Worm (Caenorhabditis elegans) whole organism, early embryonic: ENCODE measurements around the gene srz-72.

ENCODE experiments used
- B0310.2 ChIP-seq: sonication (generic microtip); optimal IDR thresholded peaks from 2 replicates; lab custom pipeline; 2016; ENCODE audit warnings: mild to moderate bottlenecking, missing genetic modification characterization, missing compliant biosample characterization
- F13C5.2 ChIP-seq: sonication (generic microtip); optimal IDR thresholded peaks from 2 replicates; lab custom pipeline; 2017; ENCODE audit warnings: mild to moderate bottlenecking, missing genetic modification characterization, inconsistent platforms, missing compliant biosample characterization
- aly-1 ChIP-seq: sonication (generic microtip); optimal IDR thresholded peaks from 2 replicates; lab custom pipeline; 2016; ENCODE audit warnings: missing genetic modification characterization, missing compliant biosample characterization
- ama-1 ChIP-seq: fragments of 150-350 bp; optimal IDR thresholded peaks from 2 replicates; lab custom pipeline; 2014
- ceh-13 ChIP-seq: fragments of 200-800 bp; sonication (Bioruptor generic); optimal IDR thresholded peaks from 2 replicates; lab custom pipeline; 2018; ENCODE audit warnings: mild to moderate bottlenecking, missing genetic modification characterization, missing compliant biosample characterization
- ceh-36 ChIP-seq: sonication (generic microtip); optimal IDR thresholded peaks from 2 replicates; lab custom pipeline; 2016; ENCODE audit warnings: missing genetic modification characterization, inconsistent platforms, missing compliant biosample characterization
- ets-7 ChIP-seq: sonication (generic microtip); optimal IDR thresholded peaks from 2 replicates; lab custom pipeline; 2016; ENCODE audit warnings: missing genotype, missing genetic modification characterization, missing compliant biosample characterization
- flt-1 ChIP-seq: fragments of 200-800 bp; sonication (Bioruptor generic); IDR thresholded peaks from 2 replicates; pipeline ENCODE4 v1.3.6; 2022; ENCODE audit warnings: missing genetic modification characterization, missing compliant biosample characterization
- hmbx-1 ChIP-seq: sonication (generic microtip); optimal IDR thresholded peaks from 2 replicates; lab custom pipeline; 2016; ENCODE audit warnings: mild to moderate bottlenecking, missing genetic modification characterization, missing compliant biosample characterization
- hmg-4 ChIP-seq: fragments of 200-800 bp; sonication (Bioruptor generic); optimal IDR thresholded peaks from 2 replicates; lab custom pipeline; 2018; ENCODE audit warnings: mild to moderate bottlenecking, missing genetic modification characterization, missing compliant biosample characterization
- hnd-1 ChIP-seq: sonication (generic microtip); optimal IDR thresholded peaks from 2 replicates; lab custom pipeline; 2016; ENCODE audit warnings: missing genetic modification characterization, missing compliant biosample characterization
- pes-1 ChIP-seq: fragments of 200-800 bp; sonication (Bioruptor generic); IDR thresholded peaks from 2 replicates; pipeline ENCODE4 v1.3.6; 2022; ENCODE audit warnings: missing genetic modification reagents, missing genetic modification characterization, missing compliant biosample characterization
- scrt-1 ChIP-seq: fragments of 200-800 bp; sonication (Bioruptor generic); IDR thresholded peaks from 2 replicates; pipeline ENCODE4 v1.3.6; 2022; ENCODE audit warnings: missing genetic modification characterization, missing compliant biosample characterization
- sea-1 ChIP-seq: fragments of 200-800 bp; sonication (Bioruptor generic); conservative IDR thresholded peaks from 2 replicates; pipeline ENCODE4 v1.3.6; 2022; ENCODE audit warnings: missing genetic modification characterization, missing compliant biosample characterization
- tbx-11 ChIP-seq: fragments of 200-800 bp; sonication (Bioruptor generic); IDR thresholded peaks from 2 replicates; pipeline ENCODE4 v1.3.6; 2022; ENCODE audit warnings: missing genetic modification characterization, missing compliant biosample characterization
- tbx-37 ChIP-seq: fragments of 200-800 bp; sonication (Bioruptor generic); conservative IDR thresholded peaks from 2 replicates; pipeline ENCODE4 v1.3.6; 2022; ENCODE audit warnings: missing genetic modification reagents, missing genetic modification characterization, missing compliant biosample characterization
- tra-4 ChIP-seq: sonication (generic microtip); optimal IDR thresholded peaks from 2 replicates; lab custom pipeline; 2017; ENCODE audit warnings: missing genetic modification characterization, missing compliant biosample characterization

The srz-72 gene

DNA sequence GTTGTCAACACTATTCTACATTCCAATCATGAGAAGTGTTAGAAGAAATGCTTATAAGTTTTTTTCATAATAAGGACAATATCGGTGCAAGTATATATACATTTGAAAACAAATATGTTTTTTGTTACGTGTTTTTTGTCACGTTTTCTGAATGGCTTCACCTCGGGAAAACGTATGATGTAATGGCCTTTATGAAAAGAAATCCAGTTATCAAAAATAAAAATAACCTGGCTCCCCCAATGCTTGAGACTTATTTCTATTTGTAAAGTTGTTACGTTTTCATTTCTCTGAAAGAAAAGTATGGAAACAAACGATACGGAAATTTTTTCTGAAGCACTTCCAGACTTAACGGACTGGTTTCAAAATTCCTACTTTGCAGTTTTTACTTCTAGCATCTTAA lies at the start of gene srz-72:
TSS of gene srz-72 (plus strand) at position 301 of the 400 bp plus-strand sequence.
- no peak for TF ChIP-seq pes-1
- TF ChIP-seq tbx-37 (GFP tag; lab: Robert Waterston, UW): no peak
- TF ChIP-seq tra-4: no peak
- TF ChIP-seq hmg-4 (GFP tag; lab: Kevin White, UChicago): no peak
- TF ChIP-seq B0310.2 (tag; lab: Kevin White, UChicago): no peak
- no peak for TF ChIP-seq F13C5.2
- TF ChIP-seq ama-1: no peak
- TF ChIP-seq hnd-1 (tag; lab: Kevin White, UChicago): no peak
- TF ChIP-seq hmbx-1 (tag; lab: Kevin White, UChicago): no peak
- no peak for TF ChIP-seq ceh-13
- TF ChIP-seq flt-1: no peak
- TF ChIP-seq aly-1 (tag; lab: Kevin White, UChicago): no peak
- TF ChIP-seq ets-7: no peak
- TF ChIP-seq scrt-1 (GFP tag; lab: Robert Waterston, UW): no peak
- no peak for TF ChIP-seq ceh-36 (tag; lab: Kevin White, UChicago)
- no peak for TF ChIP-seq tbx-11
- TF ChIP-seq sea-1 (GFP tag; lab: Robert Waterston, UW): no peak

DNA sequence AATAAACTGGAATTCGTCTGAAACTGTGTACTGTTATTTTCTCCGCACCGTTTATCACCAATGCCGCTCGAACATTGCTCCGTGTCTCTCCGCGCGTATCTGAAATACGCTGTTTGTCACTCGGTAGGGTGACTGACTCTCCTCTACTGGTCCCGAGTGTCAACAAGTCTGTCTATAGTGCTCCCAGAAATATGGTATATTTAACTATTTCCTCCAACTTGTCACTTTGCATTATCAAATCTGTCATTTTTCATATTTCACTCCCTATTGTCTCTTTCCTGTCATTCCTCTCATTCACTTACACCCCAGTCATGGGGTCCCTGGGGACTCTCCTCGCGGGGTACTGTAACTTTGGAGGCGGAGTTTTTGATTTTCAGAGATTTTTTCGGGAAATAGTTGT lies 44.5 kb upstream of the srz-72 start, which contains the start of gene hlh-17:
TSS of gene hlh-17 (plus strand) at position 301 of the 400 bp plus-strand sequence.
- TF ChIP-seq aly-1 (tag; lab: Kevin White, UChicago) (no peak), hmbx-1 (tag; lab: Kevin White, UChicago) (no peak), hmg-4 (GFP tag; lab: Kevin White, UChicago) (no peak), B0310.2 (tag; lab: Kevin White, UChicago) (no peak), pes-1 (no peak), ceh-36 (tag; lab: Kevin White, UChicago) (no peak), tbx-11 (no peak), hnd-1 (tag; lab: Kevin White, UChicago) (no peak), tbx-37 (GFP tag; lab: Robert Waterston, UW) (no peak), ets-7 (no peak), ceh-13 (no peak), ama-1 (no peak), flt-1 (no peak), F13C5.2 (no peak), sea-1 (GFP tag; lab: Robert Waterston, UW) (no peak), tra-4 (no peak), scrt-1 (GFP tag; lab: Robert Waterston, UW) (no peak)

DNA sequence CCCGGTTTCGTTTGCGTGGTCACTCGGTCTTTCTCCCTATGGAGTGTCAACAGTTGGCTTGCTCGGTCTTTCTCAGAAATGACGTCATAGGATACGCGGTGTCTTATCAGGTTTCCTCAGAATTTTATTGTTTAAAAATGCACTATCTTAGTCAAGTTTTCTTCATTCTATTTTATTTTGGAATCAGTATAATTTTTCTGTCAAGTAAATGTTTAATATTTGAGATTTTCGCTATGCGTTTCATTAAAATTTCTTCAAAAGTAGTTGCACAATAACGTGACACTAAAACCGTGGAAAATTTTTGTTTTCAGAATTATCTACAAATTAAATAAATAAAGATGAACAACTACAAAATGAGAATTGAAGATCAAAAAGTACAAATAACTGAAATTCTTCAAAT lies 41.6 kb upstream of the srz-72 start, which contains the start of gene hlh-31:
TSS of gene hlh-31 (plus strand) at position 301 of the 400 bp plus-strand sequence.
- TF ChIP-seq tra-4 (no peak), scrt-1 (GFP tag; lab: Robert Waterston, UW) (no peak), tbx-11 (no peak), sea-1 (GFP tag; lab: Robert Waterston, UW) (no peak)

ce11 chrIV:16270955-16271354 lies 28.0 kb upstream of the srz-72 start, which contains the start of gene F38C2.4:
F38C2.4 (plus strand) TSS chrIV:16271255.
- no peak for TF ChIP-seq ets-7
- no peak for TF ChIP-seq ama-1
- TF ChIP-seq ceh-13: no peak
- no peak for TF ChIP-seq hnd-1 (tag; lab: Kevin White, UChicago)
- no peak for TF ChIP-seq F13C5.2
- no peak for TF ChIP-seq tra-4
- no peak for TF ChIP-seq pes-1
- TF ChIP-seq sea-1 (GFP tag; lab: Robert Waterston, UW): no peak
- no peak for TF ChIP-seq hmbx-1 (tag; lab: Kevin White, UChicago)

DNA sequence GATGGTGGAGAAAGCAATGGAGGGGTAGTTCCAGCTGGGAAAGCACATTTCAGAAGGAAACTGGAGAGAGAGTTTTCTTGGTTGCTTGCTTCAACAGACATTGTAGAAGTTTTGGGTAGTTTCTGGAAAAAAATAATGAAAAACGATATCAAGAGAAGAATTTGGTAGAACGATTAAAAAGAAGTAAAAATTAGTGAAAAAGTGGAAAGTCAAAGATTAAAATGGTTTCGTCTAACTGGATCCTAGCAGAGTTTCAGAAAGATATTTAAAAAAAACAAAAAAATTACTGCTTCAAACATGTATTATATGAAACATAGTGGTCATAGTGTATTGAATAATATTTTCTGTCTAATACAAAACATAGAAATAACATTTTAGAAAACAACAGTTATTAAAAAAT lies 21.7 kb upstream of the srz-72 start, which contains the start of gene F38C2.7:
TSS of gene F38C2.7 (minus strand) at position 101 of the 400 bp plus-strand sequence.
- TF ChIP-seq hnd-1 (tag; lab: Kevin White, UChicago): no peak
- TF ChIP-seq B0310.2 (tag; lab: Kevin White, UChicago): no peak
- no peak for TF ChIP-seq ceh-13
- no peak for TF ChIP-seq F13C5.2
- no peak for TF ChIP-seq ama-1
- TF ChIP-seq scrt-1 (GFP tag; lab: Robert Waterston, UW): no peak
- TF ChIP-seq aly-1 (tag; lab: Kevin White, UChicago): no peak
- no peak for TF ChIP-seq hmbx-1 (tag; lab: Kevin White, UChicago)
- TF ChIP-seq pes-1: no peak
- no peak for TF ChIP-seq flt-1
- no peak for TF ChIP-seq ceh-36 (tag; lab: Kevin White, UChicago)
- no peak for TF ChIP-seq tbx-11
- no peak for TF ChIP-seq tra-4
- no peak for TF ChIP-seq sea-1 (GFP tag; lab: Robert Waterston, UW)
- TF ChIP-seq ets-7: no peak
- no peak for TF ChIP-seq tbx-37 (GFP tag; lab: Robert Waterston, UW)
- TF ChIP-seq hmg-4 (GFP tag; lab: Kevin White, UChicago): no peak

DNA sequence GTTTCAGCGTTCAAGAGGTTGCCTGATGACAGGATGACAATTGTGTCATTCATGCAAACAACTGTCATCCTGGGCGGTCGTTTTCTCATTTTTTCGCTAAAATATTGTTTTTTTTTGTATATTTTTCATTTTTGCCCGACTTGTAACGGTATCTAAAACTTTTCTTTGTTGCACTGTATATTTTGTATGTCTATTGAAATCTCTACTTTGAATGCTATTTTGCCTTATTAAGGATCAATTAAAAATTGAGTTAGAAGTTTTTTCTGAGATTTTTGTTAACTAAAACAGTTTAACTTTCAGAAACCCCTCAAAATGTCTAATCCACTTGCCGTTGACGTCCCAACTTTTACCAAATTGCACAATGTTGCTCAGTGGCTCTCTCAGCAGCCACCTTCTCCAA lies 21.0 kb upstream of the srz-72 start, which contains the start of gene ccch-2:
TSS of gene ccch-2 (plus strand) at position 301 of the 400 bp plus-strand sequence.
- TF ChIP-seq ama-1: no peak

DNA sequence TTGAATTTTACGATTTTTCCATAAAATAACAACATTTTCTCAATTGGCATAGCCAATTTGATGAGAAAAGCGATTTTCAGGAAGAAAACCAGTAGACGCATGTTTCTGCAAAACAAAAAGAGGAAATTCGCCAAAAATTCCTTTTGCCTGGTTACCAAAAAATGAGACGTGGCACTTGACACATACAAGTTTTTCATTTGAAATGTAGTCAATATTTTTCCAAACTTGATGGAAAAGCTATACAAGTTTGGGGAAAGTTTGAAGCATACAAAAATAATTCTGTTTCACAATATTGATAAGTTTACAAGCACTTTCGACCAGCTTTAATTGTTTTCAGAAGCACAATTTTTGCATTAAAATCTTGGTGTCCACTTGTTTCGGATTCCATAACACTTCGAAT lies 18.3 kb upstream of the srz-72 start, which contains the start of gene clec-191:
TSS of gene clec-191 (minus strand) at position 101 of the 400 bp plus-strand sequence.
- TF ChIP-seq hmg-4 (GFP tag; lab: Kevin White, UChicago) (no peak), tra-4 (no peak), tbx-11 (no peak), flt-1 (no peak), ets-7 (no peak), sea-1 (GFP tag; lab: Robert Waterston, UW) (no peak)

ce11 chrIV:16290745-16291144 lies 8.2 kb upstream of the srz-72 start, which contains the start of gene srz-75:
srz-75 (minus strand) TSS chrIV:16290845.
- TF ChIP-seq hmg-4 (GFP tag; lab: Kevin White, UChicago): no peak
- TF ChIP-seq tbx-11: no peak
- TF ChIP-seq pes-1: no peak
- no peak for TF ChIP-seq scrt-1 (GFP tag; lab: Robert Waterston, UW)
- no peak for TF ChIP-seq hnd-1 (tag; lab: Kevin White, UChicago)
